Worm (Caenorhabditis elegans): Measurements from ENCODE around the gene F20H11.1.

DNA sequence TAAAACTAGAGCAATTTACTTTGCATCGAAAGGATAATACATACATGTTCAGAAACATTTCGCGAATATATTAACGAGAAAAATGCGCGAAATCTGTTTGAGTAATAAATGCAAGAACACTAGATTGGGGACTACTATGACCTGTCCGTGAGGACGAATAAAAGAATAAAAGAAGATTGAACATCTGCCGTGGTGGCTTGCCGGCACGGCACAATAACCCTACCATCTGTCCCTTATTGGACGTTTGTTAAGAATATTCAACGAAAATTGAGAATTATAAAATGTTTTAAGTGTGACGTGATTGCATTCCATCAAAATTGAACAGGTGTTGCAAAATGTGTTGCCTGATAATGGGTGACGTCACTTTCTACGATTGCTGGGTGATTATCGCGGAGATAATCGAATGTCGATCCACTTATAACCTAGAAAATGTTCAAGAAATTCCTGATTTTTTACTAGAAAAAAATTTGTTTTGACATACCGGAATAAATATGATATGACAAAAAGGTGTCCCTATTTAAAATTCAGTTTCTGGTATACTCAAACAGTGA is 13.5 kb upstream of the F20H11.1 start:
- TF ChIP-seq ets-7 (tag; optimal IDR thresholded peaks at IDR 0.05), result no peak
- TF ChIP-seq ama-1 (optimal IDR thresholded peaks at IDR 0.05), result no peak
- no peak for TF ChIP-seq scrt-1 (GFP tag; IDR thresholded peaks at IDR 0.05)
- no peak for TF ChIP-seq flt-1 (GFP tag; IDR thresholded peaks at IDR 0.05)
- no peak for TF ChIP-seq tbx-37 (GFP tag; conservative IDR thresholded peaks at IDR 0.05)
- TF ChIP-seq F13C5.2 (tag; optimal IDR thresholded peaks at IDR 0.05), result no peak
- TF ChIP-seq sea-1 (GFP tag; conservative IDR thresholded peaks at IDR 0.05), result no peak
- TF ChIP-seq B0310.2 (tag; optimal IDR thresholded peaks at IDR 0.05), result no peak
- TF ChIP-seq aly-1 (tag; optimal IDR thresholded peaks at IDR 0.05), result no peak
- TF ChIP-seq hnd-1 (tag; optimal IDR thresholded peaks at IDR 0.05), result no peak
- TF ChIP-seq ceh-36 (tag; optimal IDR thresholded peaks at IDR 0.05), result no peak
- TF ChIP-seq ceh-13 (GFP tag; optimal IDR thresholded peaks at IDR 0.05), result no peak
